Worm (Caenorhabditis elegans): ENCODE data around the gene C27H5.6.

Gene C27H5.6

DNA sequence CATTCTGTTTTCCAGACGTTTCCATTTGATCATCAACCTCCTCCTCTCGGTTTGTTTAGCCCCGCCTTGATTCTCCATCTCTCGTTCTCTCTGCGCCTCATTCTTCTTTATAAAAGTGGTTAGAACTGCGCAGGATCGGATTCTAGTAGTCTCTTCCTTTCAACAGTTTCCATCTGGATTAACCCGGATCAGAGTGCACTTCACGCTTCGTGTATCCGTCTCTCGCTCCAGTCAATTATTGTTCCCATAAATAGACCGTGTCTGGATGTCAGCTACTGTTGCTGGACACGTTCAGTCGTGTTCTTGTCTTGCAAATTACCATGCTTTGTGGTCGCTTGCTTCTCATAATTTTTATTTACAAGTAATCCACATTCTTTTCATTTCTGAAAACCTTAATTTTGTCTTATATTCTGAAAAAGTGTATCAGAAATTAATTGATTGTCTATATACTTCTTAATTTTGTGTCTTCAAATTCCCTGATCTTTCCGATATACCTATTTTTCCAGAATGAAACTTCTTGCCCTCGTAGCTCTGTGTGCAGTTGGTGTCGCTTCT is 41.7 kb upstream of the C27H5.6 start, which contains the start of gene F32A5.4:
Gene F32A5.4 (plus strand): TSS at position 505 of the 555 bp plus-strand sequence.
- TF ChIP-seq ama-1 (optimal IDR thresholded peaks at IDR 0.05) = peak; percentile 73
- TF ChIP-seq nhr-10 (tag; optimal IDR thresholded peaks at IDR 0.05) = no peak
- TF ChIP-seq egl-43 (GFP tag; IDR thresholded peaks at IDR 0.05) = no peak
- TF ChIP-seq ztf-7 (tag; optimal IDR thresholded peaks at IDR 0.05) = no peak
- 0 out of 2 replicates have a peak, but pooled peaks have one; percentile 16 for TF ChIP-seq arid-1 (GFP tag; conservative IDR thresholded peaks at IDR 0.05)
- TF ChIP-seq pqm-1 (tag; optimal IDR thresholded peaks at IDR 0.05) = no peak
- no peak for TF ChIP-seq egl-27 (tag; optimal IDR thresholded peaks at IDR 0.05)
- TF ChIP-seq ceh-32 (tag; optimal IDR thresholded peaks at IDR 0.05; ENCODE audit: poor library complexity) = no peak
- no peak for TF ChIP-seq madf-5 (GFP tag; IDR thresholded peaks at IDR 0.05)
- no peak for TF ChIP-seq R02D3.7 (tag; optimal IDR thresholded peaks at IDR 0.05)
- peak; percentile 25 for TF ChIP-seq hlh-11 (tag; optimal IDR thresholded peaks at IDR 0.05)
- TF ChIP-seq ZK337.2 (GFP tag; IDR thresholded peaks at IDR 0.05) = no peak
- TF ChIP-seq Y5F2A.4 (GFP tag; optimal IDR thresholded peaks at IDR 0.05) = no peak

DNA sequence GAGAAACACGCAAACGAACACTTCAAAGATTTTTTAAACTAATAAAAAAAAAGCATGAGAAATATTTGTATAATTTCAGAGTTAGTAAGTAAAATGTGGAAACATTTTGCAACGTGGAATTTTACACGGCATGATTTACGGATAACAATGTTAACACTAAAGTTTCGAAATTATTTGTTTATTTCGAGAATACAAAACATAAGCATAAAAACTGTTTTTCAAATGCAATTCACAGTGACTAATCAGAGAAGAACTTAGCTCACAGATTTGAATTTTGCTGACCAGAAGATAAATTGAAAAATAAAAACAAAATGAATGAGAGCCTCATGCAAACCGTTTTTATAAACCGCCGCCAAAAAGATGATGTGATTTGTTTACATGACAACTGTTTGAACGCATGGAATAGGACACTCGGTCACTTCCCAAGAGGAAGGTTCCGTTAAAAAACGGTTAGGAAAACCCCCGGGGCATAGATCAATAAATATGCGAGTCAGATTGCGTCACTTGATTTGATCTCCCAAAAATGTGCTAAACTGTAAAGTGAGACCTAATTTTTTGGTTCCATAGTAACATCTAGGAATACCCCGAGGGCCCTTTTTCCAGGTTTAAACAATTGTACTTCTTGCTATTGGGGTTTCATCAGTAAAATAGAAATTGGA is 39.0 kb upstream of the C27H5.6 start, which contains the start of gene clh-3:
Gene clh-3 (minus strand): TSS at position 51 of the 659 bp plus-strand sequence.
- no peak for TF ChIP-seq lin-39 (tag; optimal IDR thresholded peaks at IDR 0.05)
- no peak for TF ChIP-seq unc-62 (GFP tag; optimal IDR thresholded peaks at IDR 0.05 in 1 of 2)
- TF ChIP-seq unc-62 (tag; optimal IDR thresholded peaks at IDR 0.05) = no peak
- no peak for TF ChIP-seq nhr-6 (tag; optimal IDR thresholded peaks at IDR 0.05)

DNA sequence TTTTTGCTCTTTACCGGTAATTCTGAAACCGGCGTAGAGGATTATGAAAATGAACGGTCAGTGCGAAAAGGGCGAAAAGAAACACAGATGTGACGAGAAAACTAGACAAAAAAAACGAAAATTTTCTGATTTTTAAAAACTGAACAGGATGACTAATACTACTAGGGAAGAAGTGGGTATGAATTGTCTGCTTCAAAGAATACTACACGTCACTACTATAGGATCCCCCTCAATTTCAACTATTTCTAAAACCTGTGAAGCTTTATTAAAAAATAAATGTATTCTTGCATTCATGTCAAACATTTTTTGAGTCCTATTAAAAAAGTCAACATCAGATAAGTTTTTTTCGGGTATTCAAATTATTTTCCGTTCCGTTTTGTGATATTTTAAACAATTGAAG is 37.1 kb upstream of the C27H5.6 start:
- no peak for TF ChIP-seq F26F4.8 (GFP tag; conservative IDR thresholded peaks at IDR 0.05)
- peak; percentile 55 for TF ChIP-seq aha-1 (tag)
- TF ChIP-seq mdt-29 (GFP tag; IDR thresholded peaks at IDR 0.05) = no peak
- no peak for TF ChIP-seq daf-8 (GFP tag; IDR thresholded peaks at IDR 0.05)
- TF ChIP-seq attf-4 (tag; optimal IDR thresholded peaks at IDR 0.05) = no peak
- no peak for TF ChIP-seq ZK546.5 (tag; optimal IDR thresholded peaks at IDR 0.05)
- TF ChIP-seq unc-62 (GFP tag; optimal IDR thresholded peaks at IDR 0.05 in 1 of 2) = peak in 1 of 2 experiments; percentile 56
- TF ChIP-seq unc-62 (tag; optimal IDR thresholded peaks at IDR 0.05) = no peak
- TF ChIP-seq ceh-32 (tag; optimal IDR thresholded peaks at IDR 0.05; ENCODE audit: poor library complexity) = no peak
- no peak for TF ChIP-seq rbr-2 (tag; optimal IDR thresholded peaks at IDR 0.05)
- TF ChIP-seq pha-4 (GFP tag; IDR thresholded peaks at IDR 0.05) = no peak
- no peak for TF ChIP-seq pha-4 (tag; optimal IDR thresholded peaks at IDR 0.05)
- TF ChIP-seq nhr-111 (GFP tag; optimal IDR thresholded peaks at IDR 0.05) = no peak

DNA sequence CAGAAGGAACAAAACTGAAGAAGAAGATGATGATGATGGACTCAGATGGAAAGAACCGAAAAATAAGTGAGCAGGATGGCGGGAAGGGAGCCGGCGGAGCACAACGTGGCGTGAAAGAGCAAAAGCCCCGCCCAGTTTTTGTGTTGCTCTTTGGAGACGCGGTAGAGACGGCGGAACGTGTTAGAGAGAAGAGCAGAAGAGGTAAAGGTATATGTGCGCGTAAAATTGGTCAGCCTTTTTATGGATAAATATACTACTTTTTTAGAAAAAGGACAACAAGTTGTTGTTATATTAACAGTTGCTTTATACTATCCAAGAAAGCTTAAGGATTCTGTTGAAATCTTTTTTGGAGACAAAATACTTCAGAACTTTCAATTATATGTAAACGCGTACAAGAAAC is 30.0 kb upstream of the C27H5.6 start, which contains the start of gene E04F6.10:
Gene E04F6.10 (minus strand): TSS at position 101 of the 400 bp plus-strand sequence.
- TF ChIP-seq unc-62 (GFP tag; optimal IDR thresholded peaks at IDR 0.05 in 1 of 2) = peak in 1 of 2 experiments; percentile 57
- no peak for TF ChIP-seq unc-62 (tag; optimal IDR thresholded peaks at IDR 0.05)
- TF ChIP-seq aha-1 (tag) = peak; percentile 66
- TF ChIP-seq pqm-1 (tag; optimal IDR thresholded peaks at IDR 0.05) = no peak
- no peak for TF ChIP-seq hlh-30 (tag; optimal IDR thresholded peaks at IDR 0.05; ENCODE audit: insufficient read depth)

DNA sequence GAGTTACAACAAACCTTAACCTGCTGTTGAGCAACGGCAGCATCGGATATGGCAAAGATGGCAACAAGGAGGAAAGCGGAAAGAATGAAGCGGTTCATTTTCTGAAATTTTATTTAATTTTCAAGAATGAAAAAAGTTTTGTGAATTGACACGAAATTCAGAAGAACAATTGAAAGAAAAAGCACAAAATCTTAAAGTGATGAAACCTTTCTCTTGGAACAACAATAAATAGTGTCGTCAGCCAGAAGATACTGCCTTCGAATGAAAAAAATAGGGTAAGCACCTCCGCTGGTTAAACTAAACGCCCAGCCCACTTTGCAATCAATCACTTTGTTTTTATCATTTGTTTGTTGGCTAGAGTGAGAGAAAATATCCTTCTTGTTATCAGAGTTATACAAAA is 25.0 kb upstream of the C27H5.6 start, which contains the start of gene E04F6.9:
Gene E04F6.9 (minus strand): TSS at position 101 of the 400 bp plus-strand sequence.
- TF ChIP-seq zfp-3 (GFP tag; conservative IDR thresholded peaks at IDR 0.05) (no peak), daf-12 (tag; optimal IDR thresholded peaks at IDR 0.05) (no peak), daf-16 (GFP tag; optimal IDR thresholded peaks at IDR 0.05) (peak in 1 of 2 experiments; percentile 36), daf-16 (tag; optimal IDR thresholded peaks at IDR 0.05) (no peak), nhr-6 (tag; optimal IDR thresholded peaks at IDR 0.05) (no peak)

Data from whole organism, L4 larva.